Worm (Caenorhabditis elegans): ENCODE data around the gene ZK131.11.

ZK131.11 gene

ce11 chrII:13791570-13792279 is at the start of gene ZK131.11:
Gene ZK131.11 (plus strand): TSS chrII:13792229.
- TF ChIP-seq unc-62 (GFP tag; optimal IDR thresholded peaks at IDR 0.05): no peak

ce11 chrII:13750128-13750527 is 41.9 kb upstream of the ZK131.11 start:
- TF ChIP-seq unc-62 (GFP tag; optimal IDR thresholded peaks at IDR 0.05): no peak

ce11 chrII:13751030-13751429 is 41.0 kb upstream of the ZK131.11 start:
- TF ChIP-seq unc-62 (GFP tag; optimal IDR thresholded peaks at IDR 0.05): no peak

ce11 chrII:13752016-13752415 is 40.0 kb upstream of the ZK131.11 start, which contains the start of gene arrd-14:
Gene arrd-14 (plus strand): TSS chrII:13752316.
- TF ChIP-seq unc-62 (GFP tag; optimal IDR thresholded peaks at IDR 0.05): no peak

- no peak for TF ChIP-seq unc-62 (GFP tag; optimal IDR thresholded peaks at IDR 0.05)
These were observed 35.8 kb upstream of the ZK131.11 start for ce11 chrII:13756232-13756631.

- no peak for TF ChIP-seq unc-62 (GFP tag; optimal IDR thresholded peaks at IDR 0.05)
These were observed 33.9 kb upstream of the ZK131.11 start, which contains the start of gene arrd-13 for ce11 chrII:13758108-13758507. Gene arrd-13 (plus strand): TSS chrII:13758408.

ce11 chrII:13763009-13763468 is 29.0 kb upstream of the ZK131.11 start, which contains the start of gene arrd-11:
Gene arrd-11 (plus strand): TSS chrII:13763418.
- no peak for TF ChIP-seq unc-62 (GFP tag; optimal IDR thresholded peaks at IDR 0.05)

ce11 chrII:13765952-13766351 is 26.1 kb upstream of the ZK131.11 start, which contains the start of gene arrd-12:
Gene arrd-12 (plus strand): TSS chrII:13766252.
- no peak for TF ChIP-seq unc-62 (GFP tag; optimal IDR thresholded peaks at IDR 0.05)

- no peak for TF ChIP-seq unc-62 (GFP tag; optimal IDR thresholded peaks at IDR 0.05)
These were observed 20.7 kb upstream of the ZK131.11 start, which contains the start of gene C01B9.1 for ce11 chrII:13771335-13771734. Gene C01B9.1 (plus strand): TSS chrII:13771575.

- TF ChIP-seq unc-62 (GFP tag; optimal IDR thresholded peaks at IDR 0.05): no peak
These were observed 11.2 kb upstream of the ZK131.11 start for ce11 chrII:13780792-13781248.

ce11 chrII:13783880-13784279 is 8.1 kb upstream of the ZK131.11 start, which contains the start of gene C01B9.4:
Gene C01B9.4 (minus strand): TSS chrII:13783980.
- no peak for TF ChIP-seq unc-62 (GFP tag; optimal IDR thresholded peaks at IDR 0.05)

ce11 chrII:13785582-13785981 is 6.4 kb upstream of the ZK131.11 start:
- no peak for TF ChIP-seq unc-62 (GFP tag; optimal IDR thresholded peaks at IDR 0.05)

ce11 chrII:13786899-13787298 is 5.1 kb upstream of the ZK131.11 start:
- no peak for TF ChIP-seq unc-62 (GFP tag; optimal IDR thresholded peaks at IDR 0.05)

- no peak for TF ChIP-seq unc-62 (GFP tag; optimal IDR thresholded peaks at IDR 0.05)
These were observed 3.2 kb upstream of the ZK131.11 start for ce11 chrII:13788813-13789212.

ce11 chrII:13789714-13790113 is 2.3 kb upstream of the ZK131.11 start:
- no peak for TF ChIP-seq unc-62 (GFP tag; optimal IDR thresholded peaks at IDR 0.05)

- no peak for TF ChIP-seq unc-62 (GFP tag; optimal IDR thresholded peaks at IDR 0.05)
These were observed 3.1 kb downstream of the ZK131.11 start for ce11 chrII:13795160-13795559.

ce11 chrII:13796312-13796711 is 4.3 kb downstream of the ZK131.11 start:
- no peak for TF ChIP-seq unc-62 (GFP tag; optimal IDR thresholded peaks at IDR 0.05)
